Worm (Caenorhabditis elegans) whole organism, L1 larva: Measurements from ENCODE around the gene Y44A6D.6.

Experiments
- C16A3.4 ChIP-seq: fragments of 150-350 bp; optimal IDR thresholded peaks from 2 replicates; lab custom pipeline; 2014; ENCODE audit warnings: missing biosample characterization, missing genetic modification characterization
- F16B12.6 ChIP-seq: fragments of 150-350 bp; optimal IDR thresholded peaks from 2 replicates; lab custom pipeline; 2014; ENCODE audit warnings: missing biosample characterization, missing genetic modification characterization
- Y116A8C.19 ChIP-seq: sonication (generic microtip); optimal IDR thresholded peaks from 2 replicates; lab custom pipeline; 2016; ENCODE audit warnings: missing compliant biosample characterization, missing genetic modification characterization, borderline replicate concordance
- aha-1 ChIP-seq: fragments of 150-350 bp; optimal IDR thresholded peaks from 2 replicates; lab custom pipeline; 2014; ENCODE audit warnings: missing biosample characterization, missing genetic modification characterization
- blmp-1 ChIP-seq: fragments of 150-350 bp; optimal IDR thresholded peaks from 2 replicates; lab custom pipeline; 2014; ENCODE audit warnings: missing biosample characterization, missing genetic modification characterization
- ceh-88 ChIP-seq: fragments of 200-800 bp; sonication (Bioruptor generic); IDR thresholded peaks from 2 replicates; pipeline ENCODE4 v1.3.6; 2022; ENCODE audit warnings: missing genetic modification characterization, missing compliant biosample characterization
- ceh-90 ChIP-seq: sonication (generic microtip); optimal IDR thresholded peaks from 2 replicates; lab custom pipeline; 2016; ENCODE audit warnings: missing genetic modification characterization, missing compliant biosample characterization
- ces-1 ChIP-seq: fragments of 150-350 bp; optimal IDR thresholded peaks from 2 replicates; lab custom pipeline; 2014; ENCODE audit warnings: missing biosample characterization, missing genetic modification reagents, missing genetic modification characterization
- dpl-1 ChIP-seq, 3 experiments: fragments of 150-350 bp in 2 of 3; sonication (generic microtip) in 1 of 3; optimal IDR thresholded peaks; 2 replicates each; lab custom pipeline; 2014 to 2017; ENCODE audit warnings: missing biosample characterization in 3 of 3, missing genetic modification characterization in 3 of 3, missing genetic modification reagents in 3 of 3
- efl-1 ChIP-seq, 4 experiments: fragments of 150-350 bp; optimal IDR thresholded peaks in 3 of 4; peaks in 1 of 4; 1 replicate in 1 of 4; 2 replicates in 3 of 4; lab custom pipeline; 2014; ENCODE audit warnings: missing biosample characterization in 2 of 4, missing genetic modification characterization in 2 of 4, missing genetic modification reagents in 2 of 4
- egl-13 ChIP-seq: sonication (generic microtip); optimal IDR thresholded peaks from 2 replicates; lab custom pipeline; 2016; ENCODE audit warnings: missing genotype, missing genetic modification reagents, missing genetic modification characterization, missing compliant biosample characterization
- egl-27 ChIP-seq, 2 experiments: fragments of 150-350 bp in 1 of 2; sonication (generic microtip); optimal IDR thresholded peaks; 3 replicates each; lab custom pipeline; 2017 to 2018; ENCODE audit warnings: missing biosample characterization in 2 of 2, missing genetic modification characterization in 2 of 2, missing genetic modification reagents in 2 of 2
- elt-3 ChIP-seq, 6 experiments: fragments of 150-350 bp in 1 of 6; sonication (generic microtip); optimal IDR thresholded peaks; 2 replicates each; lab custom pipeline; 2017 to 2018; ENCODE audit warnings: missing biosample characterization in 6 of 6, missing genetic modification characterization in 6 of 6, inconsistent platforms in 1 of 6
- grh-1 ChIP-seq: fragments of 200-800 bp; sonication (Bioruptor generic); IDR thresholded peaks from 2 replicates; pipeline ENCODE4 v1.3.6; 2022; ENCODE audit warnings: missing genetic modification reagents, missing genetic modification characterization, missing compliant biosample characterization
- hlh-17 ChIP-seq: fragments of 200-800 bp; sonication (Bioruptor generic); optimal IDR thresholded peaks from 2 replicates; lab custom pipeline; 2018; ENCODE audit warnings: missing genetic modification characterization, mild to moderate bottlenecking, missing compliant biosample characterization, moderate library complexity, borderline replicate concordance
- hlh-4 ChIP-seq: sonication (generic microtip); optimal IDR thresholded peaks from 2 replicates; lab custom pipeline; 2016; ENCODE audit warnings: mild to moderate bottlenecking, missing genetic modification characterization, missing compliant biosample characterization
- lin-13 ChIP-seq: fragments of 150-350 bp; optimal IDR thresholded peaks from 2 replicates; lab custom pipeline; 2014; ENCODE audit warnings: missing biosample characterization, missing genetic modification reagents, missing genetic modification characterization
- lin-14 ChIP-seq: fragments of 200-800 bp; sonication (Bioruptor generic); optimal IDR thresholded peaks from 2 replicates; lab custom pipeline; 2018; ENCODE audit warnings: mild to moderate bottlenecking, missing genetic modification characterization, moderate library complexity, missing compliant biosample characterization
- lsy-2 ChIP-seq, 2 experiments: fragments of 150-350 bp; optimal IDR thresholded peaks; 2 replicates each; lab custom pipeline; 2014; ENCODE audit warnings: missing biosample characterization in 2 of 2, missing genetic modification characterization in 2 of 2
- mef-2 ChIP-seq: fragments of 150-350 bp; optimal IDR thresholded peaks from 2 replicates; lab custom pipeline; 2014; ENCODE audit warnings: missing biosample characterization, missing genetic modification characterization
- nhr-11 ChIP-seq: fragments of 150-350 bp; optimal IDR thresholded peaks from 2 replicates; lab custom pipeline; 2014; ENCODE audit warnings: missing biosample characterization, missing genetic modification characterization
- nhr-19 ChIP-seq: fragments of 200-800 bp; sonication (Bioruptor generic); conservative IDR thresholded peaks from 2 replicates; pipeline ENCODE4 v1.3.6; 2022; ENCODE audit warnings: missing genetic modification characterization, missing compliant biosample characterization
- nhr-20 ChIP-seq: sonication (generic microtip); optimal IDR thresholded peaks from 2 replicates; lab custom pipeline; 2016; ENCODE audit warnings: mild to moderate bottlenecking, missing genetic modification characterization, missing compliant biosample characterization
- nhr-71 ChIP-seq: sonication (generic microtip); optimal IDR thresholded peaks from 2 replicates; lab custom pipeline; 2016; ENCODE audit warnings: mild to moderate bottlenecking, missing genetic modification characterization, moderate library complexity, missing compliant biosample characterization
- nhr-77 ChIP-seq: fragments of 150-350 bp; optimal IDR thresholded peaks from 2 replicates; lab custom pipeline; 2014; ENCODE audit warnings: missing biosample characterization, missing genetic modification characterization
- nhr-84 ChIP-seq: sonication (generic microtip); optimal IDR thresholded peaks from 2 replicates; lab custom pipeline; 2017; ENCODE audit warnings: missing biosample characterization, missing genetic modification characterization
- nhr-85 ChIP-seq: sonication (generic microtip); peaks from one replicate; lab custom pipeline; 2016; ENCODE audit warnings: missing genetic modification characterization, inconsistent platforms, missing compliant biosample characterization
- pag-3 ChIP-seq: sonication (generic microtip); optimal IDR thresholded peaks from 2 replicates; lab custom pipeline; 2017; ENCODE audit warnings: missing genetic modification characterization, mild to moderate bottlenecking, missing compliant biosample characterization, antibody characterized with exemption, borderline replicate concordance; ENCODE audit not compliant: insufficient read depth
- rnt-1 ChIP-seq: sonication (generic microtip); optimal IDR thresholded peaks from 2 replicates; lab custom pipeline; 2016; ENCODE audit warnings: mild to moderate bottlenecking, missing genetic modification characterization, moderate library complexity, missing compliant biosample characterization
- snpc-4 ChIP-seq: fragments of 150-350 bp; optimal IDR thresholded peaks from 2 replicates; lab custom pipeline; 2014; ENCODE audit warnings: missing biosample characterization, missing genetic modification characterization
- sptf-1 ChIP-seq: fragments of 150-350 bp; optimal IDR thresholded peaks from 2 replicates; lab custom pipeline; 2014; ENCODE audit warnings: missing biosample characterization, missing genetic modification characterization
- swsn-7 ChIP-seq: sonication (generic microtip); optimal IDR thresholded peaks from 2 replicates; lab custom pipeline; 2016; ENCODE audit warnings: missing genetic modification characterization, missing compliant biosample characterization
- tbx-2 ChIP-seq: sonication (generic microtip); optimal IDR thresholded peaks from 2 replicates; lab custom pipeline; 2016; ENCODE audit warnings: missing genetic modification characterization, missing compliant biosample characterization
- tlp-1 ChIP-seq: fragments of 150-350 bp; optimal IDR thresholded peaks from 2 replicates; lab custom pipeline; 2014; ENCODE audit warnings: missing biosample characterization, missing genetic modification characterization
- unc-30 ChIP-seq: sonication (generic microtip); optimal IDR thresholded peaks from 2 replicates; lab custom pipeline; 2017; ENCODE audit warnings: missing biosample characterization, missing genetic modification characterization
- unc-86 ChIP-seq: sonication (generic microtip); optimal IDR thresholded peaks from 2 replicates; lab custom pipeline; 2016; ENCODE audit warnings: missing genetic modification characterization, missing compliant biosample characterization
- unc-98 ChIP-seq: fragments of 200-800 bp; sonication (Bioruptor generic); IDR thresholded peaks from 2 replicates; pipeline ENCODE4 v1.3.6; 2022; ENCODE audit warnings: missing genetic modification characterization, missing compliant biosample characterization
- zag-1 ChIP-seq: fragments of 150-350 bp; optimal IDR thresholded peaks from 2 replicates; lab custom pipeline; 2014; ENCODE audit warnings: missing biosample characterization, missing genetic modification characterization

The Y44A6D.6 gene

ce11 chrV:20807038-20807437, at the start of gene Y44A6D.6:
Gene Y44A6D.6, plus strand, starts transcription at chrV:20807338.
- TF ChIP-seq nhr-85, result no peak
- no peak for TF ChIP-seq nhr-84 (tag; lab: Kevin White, UChicago)
- no peak for TF ChIP-seq ceh-90
- no peak for TF ChIP-seq ceh-88 (GFP tag; lab: Robert Waterston, UW)
- no peak for TF ChIP-seq F16B12.6 (tag; lab: Kevin White, UChicago)
- no peak for TF ChIP-seq mef-2 (tag; lab: Kevin White, UChicago)
- no peak for TF ChIP-seq sptf-1 (tag; lab: Kevin White, UChicago)

DNA sequence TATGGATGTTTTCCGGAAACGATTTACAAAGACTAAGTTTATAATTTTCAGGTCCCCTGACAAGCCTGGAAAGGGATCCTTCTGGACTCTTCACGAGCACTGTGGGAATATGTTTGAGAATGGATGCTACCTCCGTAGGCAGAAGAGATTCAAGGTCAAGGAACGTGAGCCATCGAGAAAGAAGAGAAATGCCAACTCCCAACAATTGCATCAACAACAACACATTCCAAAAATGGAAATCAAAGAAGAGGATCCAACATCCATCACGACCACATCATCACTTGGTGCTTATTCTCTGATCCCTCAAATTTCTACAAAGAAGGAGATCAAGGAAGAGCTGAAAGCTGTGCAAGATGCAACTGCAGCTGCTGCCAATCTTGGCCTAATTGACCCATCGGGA, 49.0 kb upstream of the Y44A6D.6 start:
- TF ChIP-seq hlh-17, result no peak
- TF ChIP-seq lsy-2 (tag; optimal IDR thresholded peaks at IDR 0.05; lab: Kevin White, UChicago), result no peak
- no peak for TF ChIP-seq efl-1 (optimal IDR thresholded peaks at IDR 0.05; lab: Kevin White, UChicago)
- TF ChIP-seq efl-1 (GFP tag; optimal IDR thresholded peaks at IDR 0.05 in 1 of 2; lab: Kevin White, UChicago), result peak in 1 of 2 experiments; percentile 75
- TF ChIP-seq nhr-71 (tag; lab: Kevin White, UChicago), result no peak
- TF ChIP-seq blmp-1 (tag; lab: Kevin White, UChicago), result no peak

- TF ChIP-seq lsy-2 (tag; optimal IDR thresholded peaks at IDR 0.05; lab: Kevin White, UChicago) (peak in 1 of 2 experiments; percentile 54), lin-14 (GFP tag; lab: Kevin White, UChicago) (peak; percentile 41), nhr-19 (peak; percentile 33), efl-1 (optimal IDR thresholded peaks at IDR 0.05; lab: Kevin White, UChicago) (peak in 1 of 2 experiments; percentile 17), efl-1 (GFP tag; optimal IDR thresholded peaks at IDR 0.05 in 1 of 2; lab: Kevin White, UChicago) (no peak), mef-2 (tag; lab: Kevin White, UChicago) (no peak), egl-27 (tag; optimal IDR thresholded peaks at IDR 0.05; lab: Kevin White, UChicago) (peak in 1 of 2 experiments; percentile 7), nhr-77 (peak; percentile 68), swsn-7 (tag; lab: Kevin White, UChicago) (peak; percentile 22), nhr-71 (tag; lab: Kevin White, UChicago) (peak; percentile 34), ces-1 (GFP tag; lab: Kevin White, UChicago) (no peak), tlp-1 (tag; lab: Kevin White, UChicago) (no peak), hlh-4 (tag; lab: Kevin White, UChicago) (no peak), tbx-2 (tag; lab: Kevin White, UChicago) (peak; percentile 54), nhr-20 (peak; percentile 44)
These were observed 45.4 kb upstream of the Y44A6D.6 start for ce11 chrV:20761758-20762157.

DNA sequence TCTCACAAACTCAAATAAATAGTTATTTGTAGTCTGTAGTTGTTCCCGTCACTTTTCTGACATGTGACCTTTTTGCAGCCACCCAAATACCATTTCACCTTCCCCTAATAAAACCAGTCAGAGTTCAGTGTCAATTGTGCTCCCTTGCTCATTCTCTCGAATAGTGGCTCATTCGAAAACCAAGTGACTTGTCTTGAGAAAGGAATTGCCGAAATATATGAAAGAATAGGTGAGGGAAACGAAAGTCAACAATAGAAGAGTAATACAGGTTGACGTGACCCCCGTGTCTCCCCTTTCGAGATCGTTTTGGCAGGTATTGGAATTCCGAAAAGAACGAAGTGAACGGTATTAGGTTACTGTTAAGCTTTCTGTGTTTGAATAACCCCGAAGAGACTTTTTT, 43.9 kb upstream of the Y44A6D.6 start:
- peak in 1 of 2 experiments; percentile 14 for TF ChIP-seq lsy-2 (tag; optimal IDR thresholded peaks at IDR 0.05; lab: Kevin White, UChicago)
- no peak for TF ChIP-seq rnt-1 (tag; lab: Kevin White, UChicago)
- TF ChIP-seq pag-3 (tag; lab: Kevin White, UChicago), result no peak
- TF ChIP-seq F16B12.6 (tag; lab: Kevin White, UChicago), result no peak
- peak; percentile 8 for TF ChIP-seq nhr-85
- peak; percentile 38 for TF ChIP-seq nhr-71 (tag; lab: Kevin White, UChicago)
- TF ChIP-seq nhr-19, result 0 out of 2 replicates have a peak, but pooled peaks have one; percentile 23
- peak; percentile 48 for TF ChIP-seq lin-14 (GFP tag; lab: Kevin White, UChicago)
- no peak for TF ChIP-seq aha-1 (tag; lab: Kevin White, UChicago)
- TF ChIP-seq zag-1 (tag; lab: Kevin White, UChicago), result no peak
- TF ChIP-seq hlh-4 (tag; lab: Kevin White, UChicago), result no peak
- TF ChIP-seq nhr-11 (tag; lab: Kevin White, UChicago), result no peak
- no peak for TF ChIP-seq unc-86 (tag; lab: Kevin White, UChicago)
- TF ChIP-seq nhr-77, result peak; percentile 42
- TF ChIP-seq nhr-20, result peak; percentile 11
- TF ChIP-seq egl-13 (tag; lab: Kevin White, UChicago), result no peak
- TF ChIP-seq Y116A8C.19, result no peak
- no peak for TF ChIP-seq unc-30 (tag; lab: Kevin White, UChicago)
- TF ChIP-seq, all 84 proteins: peak for 7

DNA sequence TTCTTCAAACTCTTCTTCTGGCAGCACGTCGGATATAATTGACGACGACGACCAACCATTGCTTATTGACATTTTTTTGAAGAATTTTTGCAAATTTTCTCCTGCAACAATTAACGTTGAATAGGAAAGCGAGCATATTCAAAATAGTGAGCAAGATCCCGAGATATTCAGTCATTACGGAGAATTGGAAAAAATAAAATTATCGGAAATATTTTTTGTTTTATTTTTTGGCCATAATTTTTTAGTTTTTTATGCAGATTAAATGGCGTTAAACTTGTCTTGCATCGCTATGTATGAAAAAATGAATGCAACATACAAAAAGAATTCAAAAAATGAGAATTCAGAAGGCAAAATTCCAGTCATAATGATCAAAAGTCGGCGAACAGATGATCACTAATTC, 37.1 kb upstream of the Y44A6D.6 start, which contains the start of gene elp-1:
Gene elp-1, minus strand, starts transcription at position 101 of the 400 bp plus-strand sequence.
- TF ChIP-seq lin-14 (GFP tag; lab: Kevin White, UChicago) (no peak), unc-98 (GFP tag; lab: Robert Waterston, UW) (no peak), blmp-1 (tag; lab: Kevin White, UChicago) (no peak), C16A3.4 (no peak), egl-27 (tag; optimal IDR thresholded peaks at IDR 0.05; lab: Kevin White, UChicago) (no peak), dpl-1 (GFP tag; optimal IDR thresholded peaks at IDR 0.05; lab: Kevin White, UChicago) (no peak), elt-3 (tag; optimal IDR thresholded peaks at IDR 0.05; lab: Kevin White, UChicago) (no peak), tlp-1 (tag; lab: Kevin White, UChicago) (no peak), rnt-1 (tag; lab: Kevin White, UChicago) (no peak), pag-3 (tag; lab: Kevin White, UChicago) (no peak), snpc-4 (tag; lab: Kevin White, UChicago) (no peak), tbx-2 (tag; lab: Kevin White, UChicago) (no peak), nhr-77 (no peak), hlh-4 (tag; lab: Kevin White, UChicago) (no peak), nhr-20 (no peak), grh-1 (GFP tag; lab: Robert Waterston, UW) (no peak), lin-13 (GFP tag; lab: Kevin White, UChicago) (no peak)
